Fruit fly (Drosophila melanogaster) whole organism, embryonic: ENCODE measurements around the gene PH4alphaNE2.

ENCODE experiments used
- Blimp-1 ChIP-seq: fragments of 200-800 bp; sonication (Bioruptor generic); optimal IDR thresholded peaks from 3 replicates; lab custom pipeline; 2018; ENCODE audit warnings: missing biosample characterization, missing genetic modification characterization, mild to moderate bottlenecking, moderate library complexity, missing genetic modification reagents
- CG10147 ChIP-seq: fragments of 200-800 bp; sonication (Bioruptor generic); optimal IDR thresholded peaks from 2 replicates; lab custom pipeline; 2019; ENCODE audit warnings: missing biosample characterization, mild to moderate bottlenecking, missing genetic modification characterization, moderate library complexity
- CG11456 ChIP-seq: fragments of 200-800 bp; sonication (Bioruptor generic); IDR thresholded peaks from 3 replicates; pipeline ENCODE4 v1.3.6; 2022; ENCODE audit warnings: missing biosample characterization, missing genetic modification characterization
- CG11723 ChIP-seq: fragments of 200-800 bp; sonication (Bioruptor generic); optimal IDR thresholded peaks from 2 replicates; lab custom pipeline; 2017; ENCODE audit warnings: missing biosample characterization, mild to moderate bottlenecking, missing genetic modification characterization
- CG14014 ChIP-seq: fragments of 200-800 bp; sonication (Bioruptor generic); IDR thresholded peaks from 2 replicates; pipeline ENCODE4 v1.3.6; 2022; ENCODE audit warnings: missing biosample characterization, missing genetic modification characterization
- CG14441 ChIP-seq: fragments of 200-800 bp; sonication (Bioruptor generic); IDR thresholded peaks from 2 replicates; pipeline ENCODE4 v1.3.6; 2022; ENCODE audit warnings: missing biosample characterization, missing genetic modification characterization
- CG17328 ChIP-seq: fragments of 200-800 bp; sonication (Bioruptor generic); IDR thresholded peaks from 2 replicates; pipeline ENCODE4 v1.3.6; 2022; ENCODE audit warnings: missing biosample characterization, missing genetic modification characterization
- CG17612 ChIP-seq: fragments of 200-800 bp; sonication (Bioruptor generic); IDR thresholded peaks from 2 replicates; pipeline ENCODE4 v1.3.6; 2022; ENCODE audit warnings: missing biosample characterization, missing genetic modification characterization
- CG30431 ChIP-seq: fragments of 200-800 bp; sonication (Bioruptor generic); optimal IDR thresholded peaks from 2 replicates; lab custom pipeline; 2017; ENCODE audit warnings: missing biosample characterization, missing genetic modification characterization
- CG33557 ChIP-seq: fragments of 200-800 bp; sonication (Bioruptor generic); optimal IDR thresholded peaks from 2 replicates; lab custom pipeline; 2019; ENCODE audit warnings: missing biosample characterization, mild to moderate bottlenecking, missing genetic modification characterization, moderate library complexity
- CG42726 ChIP-seq: fragments of 200-800 bp; sonication (Bioruptor generic); IDR thresholded peaks from 2 replicates; pipeline ENCODE4 v1.3.6; 2022; ENCODE audit warnings: missing biosample characterization, missing genetic modification characterization; ENCODE audit not compliant: partially characterized antibody
- CG6813 ChIP-seq: fragments of 200-800 bp; sonication (Bioruptor generic); optimal IDR thresholded peaks from 2 replicates; lab custom pipeline; 2017; ENCODE audit warnings: missing biosample characterization, missing genetic modification characterization, mild to moderate bottlenecking, moderate library complexity, missing genetic modification reagents
- CG8359 ChIP-seq: fragments of 200-800 bp; sonication (Bioruptor generic); optimal IDR thresholded peaks from 2 replicates; lab custom pipeline; 2017; ENCODE audit warnings: missing biosample characterization, mild to moderate bottlenecking, missing genetic modification characterization, borderline replicate concordance
- CG8478 ChIP-seq: fragments of >200 bp; optimal IDR thresholded peaks from 2 replicates; lab custom pipeline; 2018
- Doc3 ChIP-seq: fragments of 200-800 bp; sonication (Bioruptor generic); IDR thresholded peaks from 3 replicates; pipeline ENCODE4 v1.3.6; 2022; ENCODE audit warnings: missing biosample characterization, missing genetic modification characterization; ENCODE audit not compliant: partially characterized antibody
- Elba2 ChIP-seq: fragments of 200-800 bp; sonication (Bioruptor generic); optimal IDR thresholded peaks from 3 replicates; lab custom pipeline; 2016; ENCODE audit warnings: missing biosample characterization, missing genetic modification characterization
- Fer3 ChIP-seq: fragments of 200-800 bp; sonication (Bioruptor generic); optimal IDR thresholded peaks from 2 replicates; lab custom pipeline; 2018; ENCODE audit warnings: missing biosample characterization, mild to moderate bottlenecking, missing genetic modification characterization, moderate library complexity
- Gsc ChIP-seq: fragments of 200-800 bp; sonication (Bioruptor generic); IDR thresholded peaks from 2 replicates; pipeline ENCODE4 v1.3.6; 2022; ENCODE audit warnings: missing biosample characterization, missing genetic modification characterization
- Gug ChIP-seq: fragments of 200-800 bp; sonication (Bioruptor generic); IDR thresholded peaks from 4 replicates; pipeline ENCODE4 v1.3.6; 2022; ENCODE audit warnings: missing biosample characterization, missing genetic modification characterization
- HLH54F ChIP-seq: fragments of 200-800 bp; sonication (Bioruptor generic); optimal IDR thresholded peaks from 3 replicates; lab custom pipeline; 2016; ENCODE audit warnings: missing biosample characterization, missing genetic modification characterization
- Hand ChIP-seq: fragments of 200-800 bp; sonication (Bioruptor generic); optimal IDR thresholded peaks from 2 replicates; lab custom pipeline; 2017; ENCODE audit warnings: mild to moderate bottlenecking, missing biosample characterization, missing genetic modification reagents, missing genetic modification characterization
- HmgD ChIP-seq: fragments of 200-800 bp; sonication (Bioruptor generic); optimal IDR thresholded peaks from 3 replicates; lab custom pipeline; 2016; ENCODE audit warnings: missing biosample characterization, missing genetic modification characterization
- HmgZ ChIP-seq: fragments of 200-800 bp; sonication (Bioruptor generic); optimal IDR thresholded peaks from 2 replicates; lab custom pipeline; 2018; ENCODE audit warnings: missing biosample characterization, mild to moderate bottlenecking, missing genetic modification characterization
- Hr51 ChIP-seq, 2 experiments: fragments of 200-800 bp; sonication (Bioruptor generic); optimal IDR thresholded peaks; 2 replicates in 1 of 2; 3 replicates in 1 of 2; lab custom pipeline; 2016 to 2018; ENCODE audit warnings: missing biosample characterization in 2 of 2, missing genetic modification characterization in 2 of 2, mild to moderate bottlenecking in 1 of 2, moderate library complexity in 1 of 2
- Hsf ChIP-seq: fragments of 200-800 bp; sonication (Bioruptor generic); optimal IDR thresholded peaks from 3 replicates; lab custom pipeline; 2016; ENCODE audit warnings: missing biosample characterization, missing genetic modification characterization
- Kr ChIP-seq: fragments of 200-800 bp; sonication (Bioruptor generic); optimal IDR thresholded peaks from 2 replicates; lab custom pipeline; 2017; ENCODE audit warnings: missing biosample characterization, mild to moderate bottlenecking, missing genetic modification characterization
- Lhr ChIP-seq: fragments of 200-800 bp; sonication (Bioruptor generic); optimal IDR thresholded peaks from 3 replicates; lab custom pipeline; 2017; ENCODE audit warnings: mild to moderate bottlenecking, missing biosample characterization, missing genetic modification reagents, missing genetic modification characterization
- Meics ChIP-seq: fragments of 200-800 bp; sonication (Bioruptor generic); optimal IDR thresholded peaks from 2 replicates; lab custom pipeline; 2017; ENCODE audit warnings: missing biosample characterization, mild to moderate bottlenecking, missing genetic modification characterization
- Pdp1 ChIP-seq, 2 experiments: fragments of 200-800 bp; sonication (Bioruptor generic); optimal IDR thresholded peaks; 3 replicates each; lab custom pipeline; 2016; ENCODE audit warnings: missing biosample characterization in 2 of 2, missing genetic modification characterization in 2 of 2, mild to moderate bottlenecking in 1 of 2, moderate library complexity in 1 of 2
- Ravus ChIP-seq: fragments of 200-800 bp; sonication (Bioruptor generic); IDR thresholded peaks from 2 replicates; pipeline ENCODE4 v1.3.6; 2022; ENCODE audit warnings: missing biosample characterization, missing genetic modification characterization
- ara ChIP-seq: fragments of 200-800 bp; sonication (Bioruptor generic); IDR thresholded peaks from 2 replicates; pipeline ENCODE4 v1.3.6; 2022; ENCODE audit warnings: missing biosample characterization, missing genetic modification characterization
- bab2 ChIP-seq: fragments of 200-800 bp; sonication (Bioruptor generic); optimal IDR thresholded peaks from 2 replicates; lab custom pipeline; 2016; ENCODE audit warnings: missing biosample characterization, missing genetic modification characterization
- cad ChIP-seq: fragments of >200 bp; optimal IDR thresholded peaks from 2 replicates; lab custom pipeline; 2017; ENCODE audit warnings: missing biosample characterization, missing genetic modification characterization
- ci ChIP-seq: fragments of 200-800 bp; sonication (Bioruptor generic); IDR thresholded peaks from 3 replicates; pipeline ENCODE4 v1.3.6; 2022; ENCODE audit warnings: missing biosample characterization, missing genetic modification characterization
- dmrt99B ChIP-seq: fragments of 200-800 bp; sonication (Bioruptor generic); optimal IDR thresholded peaks from 2 replicates; lab custom pipeline; 2018; ENCODE audit warnings: missing biosample characterization, mild to moderate bottlenecking, missing genetic modification characterization, moderate library complexity
- ems ChIP-seq: fragments of 200-800 bp; sonication (Bioruptor generic); optimal IDR thresholded peaks from 3 replicates; lab custom pipeline; 2016; ENCODE audit warnings: missing biosample characterization, missing genetic modification characterization
- esg ChIP-seq: fragments of 200-800 bp; sonication (Bioruptor generic); conservative IDR thresholded peaks from 2 replicates; pipeline ENCODE4 v1.3.6; 2022; ENCODE audit warnings: missing biosample characterization, missing genetic modification characterization
- eve ChIP-seq, 2 experiments: fragments of >200 bp; optimal IDR thresholded peaks; 2 replicates each; lab custom pipeline; 2017; ENCODE audit warnings: missing biosample characterization in 2 of 2, missing genetic modification characterization in 2 of 2
- gcm2 ChIP-seq: fragments of 200-800 bp; sonication (Bioruptor generic); optimal IDR thresholded peaks from 2 replicates; lab custom pipeline; 2016; ENCODE audit warnings: missing biosample characterization, missing genetic modification characterization
- gro ChIP-seq: fragments of 200-800 bp; sonication (Bioruptor generic); optimal IDR thresholded peaks from 2 replicates; lab custom pipeline; 2016; ENCODE audit warnings: missing biosample characterization, missing genetic modification characterization
- gt ChIP-seq: fragments of 200-800 bp; sonication (Bioruptor generic); IDR thresholded peaks from 2 replicates; pipeline ENCODE4 v1.3.6; 2022; ENCODE audit warnings: missing biosample characterization, missing genetic modification characterization
- kni ChIP-seq: fragments of 200-800 bp; sonication (Bioruptor generic); optimal IDR thresholded peaks from 3 replicates; lab custom pipeline; 2017; ENCODE audit warnings: mild to moderate bottlenecking, missing biosample characterization, missing genetic modification reagents, missing genetic modification characterization
- lov ChIP-seq, 2 experiments: fragments of 200-800 bp in 1 of 2; fragments of >200 bp in 1 of 2; sonication (Bioruptor generic) in 1 of 2; IDR thresholded peaks in 1 of 2; optimal IDR thresholded peaks in 1 of 2; 2 replicates in 1 of 2; 3 replicates in 1 of 2; pipeline versions ENCODE4 v1.3.6 to Lab custom; 2017 to 2022; ENCODE audit warnings: missing biosample characterization in 1 of 2, missing genetic modification characterization in 1 of 2
- luna ChIP-seq: fragments of 200-800 bp; sonication (Bioruptor generic); optimal IDR thresholded peaks from 2 replicates; lab custom pipeline; 2016; ENCODE audit warnings: missing biosample characterization, missing genetic modification characterization
- mam ChIP-seq: fragments of 200-800 bp; sonication (Bioruptor generic); optimal IDR thresholded peaks from 3 replicates; lab custom pipeline; 2016; ENCODE audit warnings: missing biosample characterization, missing genetic modification characterization
- odd ChIP-seq: fragments of 200-800 bp; sonication (Bioruptor generic); optimal IDR thresholded peaks from 2 replicates; lab custom pipeline; 2017; ENCODE audit warnings: missing biosample characterization, mild to moderate bottlenecking, missing genetic modification characterization
- shn ChIP-seq: fragments of 200-800 bp; sonication (Bioruptor generic); optimal IDR thresholded peaks from 3 replicates; lab custom pipeline; 2016; ENCODE audit warnings: missing biosample characterization, missing genetic modification characterization
- toy ChIP-seq: fragments of 200-800 bp; sonication (Bioruptor generic); IDR thresholded peaks from 2 replicates; pipeline ENCODE4 v1.3.6; 2022; ENCODE audit warnings: missing biosample characterization, missing genetic modification characterization
- vnd ChIP-seq: fragments of 200-800 bp; sonication (Bioruptor generic); IDR thresholded peaks from 3 replicates; pipeline ENCODE4 v1.3.6; 2022; ENCODE audit warnings: missing biosample characterization, missing genetic modification characterization; ENCODE audit not compliant: partially characterized antibody
- zen ChIP-seq: fragments of 200-800 bp; sonication (Bioruptor generic); optimal IDR thresholded peaks from 3 replicates; lab custom pipeline; 2018; ENCODE audit warnings: missing biosample characterization, mild to moderate bottlenecking, missing genetic modification characterization, moderate library complexity
- zen2 ChIP-seq: fragments of 200-800 bp; sonication (Bioruptor generic); IDR thresholded peaks from 3 replicates; pipeline ENCODE4 v1.3.6; 2022; ENCODE audit warnings: missing biosample characterization, missing genetic modification characterization; ENCODE audit not compliant: partially characterized antibody

The PH4alphaNE2 gene

DNA sequence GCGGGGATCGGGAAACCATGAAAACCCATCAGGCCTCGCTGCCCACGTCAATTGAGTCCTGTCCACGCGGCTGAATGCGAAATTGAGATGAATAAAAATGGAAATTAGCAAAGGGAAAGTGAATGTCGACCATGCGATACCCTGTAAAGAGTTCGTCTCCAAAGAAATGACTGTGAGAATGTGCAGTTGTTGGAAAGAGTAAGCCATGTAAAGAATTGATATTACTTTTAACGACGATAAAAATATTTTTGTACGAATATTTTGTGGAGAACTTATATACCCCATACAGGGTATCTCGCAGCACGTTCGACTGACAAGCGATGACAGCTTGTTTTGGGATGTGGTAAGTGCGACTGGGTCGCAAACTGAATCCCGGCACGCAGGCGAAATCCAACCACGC is 10.8 kb downstream of the PH4alphaNE2 start (continued):
- TF ChIP-seq CG14014: no peak
- TF ChIP-seq toy (GFP tag; lab: Robert Waterston, UW): no peak
- no peak for TF ChIP-seq zen2
- TF ChIP-seq CG17612 (GFP tag; lab: Robert Waterston, UW): no peak
- no peak for TF ChIP-seq vnd
- TF ChIP-seq Lhr: no peak
- peak; percentile 41 for TF ChIP-seq CG30431 (GFP tag; lab: Kevin White, UChicago)
- TF ChIP-seq Elba2 (GFP tag; lab: Kevin White, UChicago): no peak
- no peak for TF ChIP-seq CG10147 (GFP tag; lab: Kevin White, UChicago)
- no peak for TF ChIP-seq Doc3 (GFP tag; lab: Robert Waterston, UW)
- no peak for TF ChIP-seq HLH54F
- peak; percentile 49 for TF ChIP-seq Blimp-1 (GFP tag; lab: Kevin White, UChicago)
- TF ChIP-seq CG14441 (GFP tag; lab: Robert Waterston, UW): peak; percentile 35; the same call in 1 of the 2 replicates
- TF ChIP-seq Ravus: no peak
- 0 out of 2 replicates have a peak, but pooled peaks have one; percentile 10 for TF ChIP-seq esg (GFP tag; lab: Robert Waterston, UW)
- no peak for TF ChIP-seq HmgZ
- TF ChIP-seq HmgD (GFP tag; lab: Kevin White, UChicago): no peak
- no peak for TF ChIP-seq CG6813 (GFP tag; lab: Kevin White, UChicago)
- peak; percentile 28; the same call in 1 of the 3 replicates for TF ChIP-seq CG11456 (GFP tag; lab: Robert Waterston, UW)
- TF ChIP-seq Hand: no peak
- TF ChIP-seq eve (GFP tag; optimal IDR thresholded peaks at IDR 0.05; lab: Kevin White, UChicago): no peak
- no peak for TF ChIP-seq gt
- no peak for TF ChIP-seq kni
- TF ChIP-seq Gug (GFP tag; lab: Robert Waterston, UW): no peak
- TF ChIP-seq lov (optimal IDR thresholded peaks at IDR 0.05; lab: Kevin White, UChicago): no peak
- peak; percentile 57; the same call in 1 of the 3 replicates for TF ChIP-seq lov (GFP tag; IDR thresholded peaks at IDR 0.05; lab: Robert Waterston, UW)
- no peak for TF ChIP-seq odd (GFP tag; lab: Kevin White, UChicago)
- TF ChIP-seq Gsc: no peak
- TF ChIP-seq CG8359 (GFP tag; lab: Kevin White, UChicago): no peak
- TF ChIP-seq dmrt99B (tag; lab: Kevin White, UChicago): no peak
- TF ChIP-seq CG17328: peak; percentile 58
- no peak for TF ChIP-seq shn (GFP tag; lab: Kevin White, UChicago)
- TF ChIP-seq Fer3: no peak
- TF ChIP-seq luna (GFP tag; lab: Kevin White, UChicago): no peak
- TF ChIP-seq ems: no peak
- peak; percentile 57 for TF ChIP-seq ara (GFP tag; lab: Robert Waterston, UW)
- TF ChIP-seq Pdp1 (GFP tag; optimal IDR thresholded peaks at IDR 0.05; lab: Kevin White, UChicago): peak in 1 of 2 experiments; percentile 31
- peak; percentile 39 for TF ChIP-seq bab2 (GFP tag; lab: Kevin White, UChicago)
- peak; percentile 77 for TF ChIP-seq zen
- TF ChIP-seq Hsf: peak; percentile 47
- no peak for TF ChIP-seq CG8478 (lab: Kevin White, UChicago)
- TF ChIP-seq CG11723 (GFP tag; lab: Kevin White, UChicago): no peak
- TF ChIP-seq CG33557: no peak
- no peak for TF ChIP-seq gro (GFP tag; lab: Kevin White, UChicago)
- no peak for TF ChIP-seq gcm2 (GFP tag; lab: Kevin White, UChicago)
- TF ChIP-seq Meics (GFP tag; lab: Kevin White, UChicago): peak; percentile 1
- 0 out of 3 replicates have a peak, but pooled peaks have one; percentile 52 for TF ChIP-seq ci (GFP tag; lab: Robert Waterston, UW)
- TF ChIP-seq CG42726 (GFP tag; lab: Robert Waterston, UW): no peak
- TF ChIP-seq Hr51 (GFP tag; optimal IDR thresholded peaks at IDR 0.05; lab: Kevin White, UChicago): no peak
- TF ChIP-seq cad (GFP tag; lab: Kevin White, UChicago): no peak
- no peak for TF ChIP-seq mam (GFP tag; lab: Kevin White, UChicago)
- no peak for TF ChIP-seq Kr (GFP tag; lab: Kevin White, UChicago)
